In the genomic region with DNA sequence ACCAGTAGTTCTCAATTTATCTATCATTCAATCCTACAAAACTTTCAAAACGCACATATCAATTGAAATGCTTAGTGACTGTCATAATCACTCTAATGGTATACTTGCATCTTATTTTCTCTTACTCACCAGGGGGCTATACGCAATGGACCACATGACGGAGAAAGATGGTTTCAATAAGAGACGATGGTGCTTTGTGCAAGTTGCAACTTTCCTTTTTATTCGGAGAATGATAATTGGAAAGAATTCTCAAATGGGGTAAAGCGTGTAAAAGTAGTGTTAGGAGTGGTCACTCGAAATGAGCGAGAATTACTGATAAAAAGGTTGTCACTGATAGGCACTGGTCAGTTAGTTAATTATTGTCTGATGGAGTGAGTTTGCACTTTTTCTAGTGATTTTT, we compare ENCODE assay signal across 4 worm cellular contexts.
TF ChIP-seq lines count a peak whose summit lies in the region.

No protein-coding gene starts in this region.

TF ChIP-seq in whole organism, L1 larva, 84 proteins besides CTCF, POLR2A, EP300 and RAD21:
- TF ChIP-seq mdl-1 (tag; optimal IDR thresholded peaks at IDR 0.05; lab: Kevin White, UChicago) = no peak
- no peak for TF ChIP-seq dpl-1 (GFP tag; optimal IDR thresholded peaks at IDR 0.05; lab: Kevin White, UChicago)
- TF ChIP-seq lin-39 (tag; optimal IDR thresholded peaks at IDR 0.05; lab: Kevin White, UChicago) = no peak
- TF ChIP-seq dsc-1 (tag; optimal IDR thresholded peaks at IDR 0.05; lab: Kevin White, UChicago) = peak; percentile 51

TF ChIP-seq in whole organism, L2 larva, 48 proteins besides CTCF, POLR2A, EP300 and RAD21:
- TF ChIP-seq fos-1 (tag; optimal IDR thresholded peaks at IDR 0.05; lab: Kevin White, UChicago) (peak; percentile 2), crh-2 (tag; optimal IDR thresholded peaks at IDR 0.05; lab: Kevin White, UChicago) (no peak)

TF ChIP-seq in whole organism, L4 larva, 104 proteins besides CTCF, POLR2A, EP300 and RAD21:
- TF ChIP-seq ceh-82 (tag; optimal IDR thresholded peaks at IDR 0.05; lab: Kevin White, UChicago) (no peak), F44E2.7 (GFP tag; IDR thresholded peaks at IDR 0.05; lab: Robert Waterston, UW) (no peak), aha-1 (tag; lab: Kevin White, UChicago) (peak; percentile 86), mes-2 (tag; optimal IDR thresholded peaks at IDR 0.05; lab: Kevin White, UChicago; ENCODE audit: poor library complexity, severe bottlenecking) (no peak), unc-62 (GFP tag; optimal IDR thresholded peaks at IDR 0.05 in 1 of 2; lab: Kevin White, UChicago) (peak in 1 of 2 experiments; percentile 20), unc-62 (tag; optimal IDR thresholded peaks at IDR 0.05; lab: Kevin White, UChicago) (no peak), duxl-1 (tag; optimal IDR thresholded peaks at IDR 0.05; lab: Kevin White, UChicago; ENCODE audit: poor library complexity) (no peak), ceh-28 (tag; optimal IDR thresholded peaks at IDR 0.05; lab: Kevin White, UChicago) (no peak), ceh-62 (tag; optimal IDR thresholded peaks at IDR 0.05; lab: Kevin White, UChicago) (no peak), arid-1 (GFP tag; conservative IDR thresholded peaks at IDR 0.05; lab: Robert Waterston, UW) (no peak)
TF ChIP-seq in whole organism, L4 larva: peak in this region for 2.

TF ChIP-seq in whole organism, late embryonic, 69 proteins besides CTCF, POLR2A, EP300 and RAD21:
- TF ChIP-seq pros-1 (tag; optimal IDR thresholded peaks at IDR 0.05; lab: Kevin White, UChicago) = no peak
- TF ChIP-seq elt-2 (tag; optimal IDR thresholded peaks at IDR 0.05; lab: Kevin White, UChicago) = peak; percentile 27
- no peak for TF ChIP-seq ref-2 (tag; optimal IDR thresholded peaks at IDR 0.05; lab: Kevin White, UChicago)
